Worm (Caenorhabditis elegans) whole organism, late embryonic: ENCODE results near the gene F08G12.1.

Source experiments
- C38D4.7 ChIP-seq: fragments of 200-800 bp; sonication (Bioruptor generic); optimal IDR thresholded peaks from 2 replicates; lab custom pipeline; 2018; ENCODE audit warnings: mild to moderate bottlenecking, missing genetic modification characterization, moderate library complexity, missing compliant biosample characterization
- K09A11.1 ChIP-seq: sonication (generic microtip); optimal IDR thresholded peaks from 2 replicates; lab custom pipeline; 2017; ENCODE audit warnings: antibody characterized with exemption, mild to moderate bottlenecking, missing genetic modification characterization, missing compliant biosample characterization; ENCODE audit not compliant: insufficient read depth
- Y22D7AL.16 ChIP-seq: sonication (generic microtip); optimal IDR thresholded peaks from 2 replicates; lab custom pipeline; 2016; ENCODE audit warnings: missing genetic modification characterization, missing compliant biosample characterization
- ama-1 ChIP-seq: fragments of 150-350 bp; optimal IDR thresholded peaks from 2 replicates; lab custom pipeline; 2014
- ceh-24 ChIP-seq: sonication (generic microtip); optimal IDR thresholded peaks from 2 replicates; lab custom pipeline; 2016; ENCODE audit warnings: mild to moderate bottlenecking, missing genetic modification characterization, missing compliant biosample characterization
- ceh-30 ChIP-seq: fragments of 150-350 bp; optimal IDR thresholded peaks from 2 replicates; lab custom pipeline; 2014; ENCODE audit warnings: missing biosample characterization, missing genetic modification characterization
- ceh-31 ChIP-seq: sonication (generic microtip); optimal IDR thresholded peaks from 2 replicates; lab custom pipeline; 2016; ENCODE audit warnings: missing genetic modification characterization, missing compliant biosample characterization
- ceh-34 ChIP-seq: sonication (generic microtip); optimal IDR thresholded peaks from 2 replicates; lab custom pipeline; 2016; ENCODE audit warnings: mild to moderate bottlenecking, missing genetic modification characterization, missing compliant biosample characterization
- ceh-48 ChIP-seq: sonication (generic microtip); optimal IDR thresholded peaks from 2 replicates; lab custom pipeline; 2016; ENCODE audit warnings: missing genetic modification characterization, inconsistent platforms, missing compliant biosample characterization
- ceh-6 ChIP-seq: fragments of 200-800 bp; sonication (Bioruptor generic); optimal IDR thresholded peaks from 2 replicates; lab custom pipeline; 2018; ENCODE audit warnings: mild to moderate bottlenecking, missing genetic modification characterization, missing compliant biosample characterization
- che-1 ChIP-seq: sonication (generic microtip); optimal IDR thresholded peaks from 2 replicates; lab custom pipeline; 2016; ENCODE audit warnings: mild to moderate bottlenecking, missing genetic modification characterization, missing compliant biosample characterization
- dmd-4 ChIP-seq: sonication (generic microtip); optimal IDR thresholded peaks from 2 replicates; lab custom pipeline; 2016; ENCODE audit warnings: borderline replicate concordance, missing genetic modification characterization, missing compliant biosample characterization
- elt-2 ChIP-seq: sonication (generic microtip); optimal IDR thresholded peaks from 2 replicates; lab custom pipeline; 2016; ENCODE audit warnings: missing genetic modification reagents, missing genetic modification characterization, missing compliant biosample characterization
- ets-4 ChIP-seq: sonication (generic microtip); optimal IDR thresholded peaks from 2 replicates; lab custom pipeline; 2016; ENCODE audit warnings: missing genetic modification characterization, missing compliant biosample characterization
- fax-1 ChIP-seq: sonication (generic microtip); optimal IDR thresholded peaks from 2 replicates; lab custom pipeline; 2016; ENCODE audit warnings: missing genotype, missing genetic modification characterization, missing compliant biosample characterization
- fkh-10 ChIP-seq: fragments of 150-350 bp; optimal IDR thresholded peaks from 2 replicates; lab custom pipeline; 2014; ENCODE audit warnings: missing biosample characterization, missing genetic modification reagents, missing genetic modification characterization
- fkh-6 ChIP-seq: sonication (generic microtip); optimal IDR thresholded peaks from 2 replicates; lab custom pipeline; 2016; ENCODE audit warnings: missing genetic modification characterization, missing compliant biosample characterization
- hlh-13 ChIP-seq: fragments of 200-800 bp; sonication (Bioruptor generic); optimal IDR thresholded peaks from 2 replicates; lab custom pipeline; 2018; ENCODE audit warnings: mild to moderate bottlenecking, missing genetic modification characterization, missing compliant biosample characterization
- hlh-30 ChIP-seq: sonication (generic microtip); optimal IDR thresholded peaks from 2 replicates; lab custom pipeline; 2017; ENCODE audit warnings: antibody characterized with exemption, missing genetic modification characterization, missing compliant biosample characterization; ENCODE audit not compliant: insufficient read depth
- hlh-6 ChIP-seq: sonication (generic microtip); optimal IDR thresholded peaks from 2 replicates; lab custom pipeline; 2016; ENCODE audit warnings: missing genotype, missing genetic modification characterization, missing compliant biosample characterization
- lim-6 ChIP-seq: sonication (generic microtip); optimal IDR thresholded peaks from 2 replicates; lab custom pipeline; 2016; ENCODE audit warnings: missing genetic modification characterization, missing compliant biosample characterization
- lin-11 ChIP-seq: fragments of 200-800 bp; sonication (Bioruptor generic); optimal IDR thresholded peaks from 2 replicates; lab custom pipeline; 2018; ENCODE audit warnings: mild to moderate bottlenecking, missing genetic modification characterization, missing compliant biosample characterization
- odd-2 ChIP-seq: sonication (generic microtip); optimal IDR thresholded peaks from 2 replicates; lab custom pipeline; 2017; ENCODE audit warnings: antibody characterized with exemption, mild to moderate bottlenecking, missing genetic modification characterization, missing compliant biosample characterization
- pag-3 ChIP-seq: sonication (generic microtip); optimal IDR thresholded peaks from 2 replicates; lab custom pipeline; 2016; ENCODE audit warnings: missing compliant biosample characterization, missing genetic modification characterization, borderline replicate concordance
- pax-1 ChIP-seq: fragments of 150-350 bp; optimal IDR thresholded peaks from 2 replicates; lab custom pipeline; 2014; ENCODE audit warnings: missing biosample characterization, missing genetic modification characterization
- pha-2 ChIP-seq: sonication (generic microtip); optimal IDR thresholded peaks from 2 replicates; lab custom pipeline; 2017; ENCODE audit warnings: mild to moderate bottlenecking, missing genetic modification characterization, missing compliant biosample characterization
- pros-1 ChIP-seq: fragments of 150-350 bp; optimal IDR thresholded peaks from 2 replicates; lab custom pipeline; 2014; ENCODE audit warnings: missing biosample characterization, missing genetic modification reagents, missing genetic modification characterization
- ref-2 ChIP-seq: sonication (generic microtip); optimal IDR thresholded peaks from 2 replicates; lab custom pipeline; 2016; ENCODE audit warnings: missing genetic modification characterization, missing compliant biosample characterization
- sdc-2 ChIP-seq: sonication (generic microtip); optimal IDR thresholded peaks from 2 replicates; lab custom pipeline; 2016; ENCODE audit warnings: missing genotype, missing genetic modification characterization, missing compliant biosample characterization
- tbx-2 ChIP-seq: sonication (generic microtip); optimal IDR thresholded peaks from 2 replicates; lab custom pipeline; 2016; ENCODE audit warnings: missing genetic modification characterization, missing compliant biosample characterization
- unc-86 ChIP-seq: sonication (generic microtip); optimal IDR thresholded peaks from 2 replicates; lab custom pipeline; 2016; ENCODE audit warnings: missing genetic modification characterization, missing compliant biosample characterization

The F08G12.1 gene

ce11 chrX:11299642-11300307, 5.9 kb downstream of the F08G12.1 start, which contains the start of the genes snrp-40.1 and F08G12.3 (continued):
- TF ChIP-seq odd-2 (tag; lab: Kevin White, UChicago), result no peak
- no peak for TF ChIP-seq ama-1 (lab: Kevin White, UChicago)
- TF ChIP-seq hlh-30 (tag; lab: Kevin White, UChicago), result peak; percentile 65

DNA sequence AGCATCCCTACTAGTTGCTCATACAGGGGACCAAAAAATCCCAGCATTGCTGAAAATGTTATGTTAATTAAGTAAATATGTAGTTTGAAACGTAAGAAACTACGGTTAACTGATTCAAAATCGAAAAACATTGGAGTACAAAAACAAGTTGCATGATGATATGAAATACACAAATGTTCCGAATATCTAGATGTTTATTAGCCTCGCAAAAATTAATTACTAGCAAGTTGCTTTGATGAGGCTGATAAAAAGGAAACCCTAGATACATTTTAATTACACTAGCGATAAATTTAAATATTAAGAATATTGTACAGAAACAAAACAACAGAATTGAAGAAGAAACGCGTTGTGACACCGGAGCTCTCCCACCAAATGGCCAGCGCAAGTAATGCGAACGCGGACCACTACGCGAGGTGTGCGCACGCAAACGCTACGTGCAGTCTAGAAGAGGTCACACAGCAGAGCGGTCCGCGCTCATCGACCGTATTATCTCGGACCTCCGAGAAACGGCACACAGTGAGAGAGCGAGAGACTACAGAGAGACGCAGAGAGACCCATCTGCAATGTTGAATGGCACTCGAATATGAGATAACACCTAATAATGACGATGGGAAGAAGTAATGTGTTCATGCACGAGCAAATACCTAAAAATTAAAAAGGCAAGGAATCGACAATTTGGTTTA, 8.8 kb downstream of the F08G12.1 start, which contains the start of gene inx-2:
Gene inx-2, minus strand, starts transcription at position 51 of the 683 bp plus-strand sequence.
- TF ChIP-seq ceh-6 (GFP tag; lab: Kevin White, UChicago) (no peak), pax-1 (tag; lab: Kevin White, UChicago) (peak; percentile 48), ceh-30 (tag; lab: Kevin White, UChicago) (no peak), ceh-31 (tag; lab: Kevin White, UChicago) (peak; percentile 36), hlh-30 (tag; lab: Kevin White, UChicago) (peak; percentile 36), tbx-2 (tag; lab: Kevin White, UChicago) (peak; percentile 63), sdc-2 (tag; lab: Kevin White, UChicago) (peak; percentile 50), lim-6 (tag; lab: Kevin White, UChicago) (no peak), ceh-34 (tag; lab: Kevin White, UChicago) (peak; percentile 19), pag-3 (tag; lab: Kevin White, UChicago) (no peak), elt-2 (peak; percentile 44), hlh-6 (no peak)

DNA sequence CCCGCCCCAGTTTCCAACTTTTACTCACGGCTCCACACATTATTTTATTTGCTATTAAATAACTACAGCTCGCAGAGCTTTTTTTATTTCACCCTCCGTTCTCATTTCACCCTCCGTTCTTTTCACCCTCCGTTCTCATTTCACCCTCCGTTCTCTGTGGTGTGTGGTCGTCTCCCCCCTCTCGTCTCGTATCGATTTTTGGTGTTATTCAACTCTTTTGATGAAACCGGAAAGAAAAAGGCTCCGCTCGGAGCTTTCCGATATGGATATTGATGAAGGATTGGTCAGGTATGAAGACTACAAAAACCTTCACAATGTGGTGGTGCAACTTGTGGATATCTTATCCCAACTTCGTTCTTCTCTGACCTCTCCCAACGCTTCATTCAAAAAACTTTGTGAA, 15.1 kb downstream of the F08G12.1 start:
- TF ChIP-seq ref-2 (tag; lab: Kevin White, UChicago) (no peak), ceh-48 (peak; percentile 72), fkh-10 (GFP tag; lab: Kevin White, UChicago) (no peak)

DNA sequence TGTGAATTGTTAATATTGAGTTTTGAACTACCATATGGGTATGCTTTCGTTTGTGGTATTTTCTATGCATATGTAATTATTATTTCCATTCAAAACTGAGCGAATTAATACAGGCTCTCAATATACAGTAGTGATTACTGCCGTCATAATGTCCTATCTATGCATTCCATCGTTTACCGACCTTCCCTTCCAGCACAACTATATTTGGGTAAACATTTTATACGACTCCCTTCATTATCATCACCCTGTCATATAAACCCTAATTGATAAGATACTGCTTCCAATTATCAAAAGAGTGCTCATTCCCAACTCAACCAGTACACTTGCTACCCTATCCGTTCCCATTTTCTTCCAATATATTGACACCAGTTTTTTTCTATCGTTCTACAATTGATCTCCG, 15.7 kb downstream of the F08G12.1 start:
- no peak for TF ChIP-seq pha-2 (tag; lab: Kevin White, UChicago)
- no peak for TF ChIP-seq che-1 (tag; lab: Kevin White, UChicago)
- no peak for TF ChIP-seq hlh-30 (tag; lab: Kevin White, UChicago)
- peak; percentile 77 for TF ChIP-seq elt-2
- TF ChIP-seq, all 69 proteins: peak for 1

ce11 chrX:11287617-11288016, 18.1 kb downstream of the F08G12.1 start, which contains the start of gene F38B2.4:
TSS of gene F38B2.4 (minus strand) at chrX:11287717.
- TF ChIP-seq unc-86 (tag; lab: Kevin White, UChicago) (no peak), fkh-6 (no peak), dmd-4 (tag; lab: Kevin White, UChicago) (no peak), fax-1 (no peak)

- TF ChIP-seq ceh-30 (tag; lab: Kevin White, UChicago) (no peak), Y22D7AL.16 (tag; lab: Kevin White, UChicago) (no peak), ama-1 (lab: Kevin White, UChicago) (no peak), pha-2 (tag; lab: Kevin White, UChicago) (no peak), unc-86 (tag; lab: Kevin White, UChicago) (no peak), lin-11 (no peak)
Measured at ce11 chrX:11286246-11286645, 19.4 kb downstream of the F08G12.1 start, which contains the start of gene F38B2.3. TSS of gene F38B2.3 (minus strand) at chrX:11286346.

DNA sequence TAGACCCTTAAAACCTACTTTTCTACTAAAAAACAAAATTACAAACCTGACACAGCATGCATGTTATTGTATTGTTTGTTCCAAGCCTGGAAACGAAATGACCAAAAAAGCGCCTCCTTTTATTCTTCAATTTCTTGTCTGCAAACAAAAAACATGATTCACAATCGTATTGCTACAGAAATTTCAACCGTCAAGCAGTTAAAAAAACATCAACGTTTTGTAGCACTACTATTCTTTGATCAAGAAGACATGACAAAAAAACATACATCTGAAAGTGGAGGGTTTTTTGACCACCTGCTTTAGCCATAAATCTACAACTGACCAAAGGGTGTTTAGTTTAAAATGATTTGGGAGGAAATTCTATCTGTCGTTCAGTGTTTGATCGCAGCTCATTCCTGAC, 24.5 kb downstream of the F08G12.1 start, which contains the start of gene F38B2.6:
Gene F38B2.6, minus strand, starts transcription at position 101 of the 400 bp plus-strand sequence.
- no peak for TF ChIP-seq odd-2 (tag; lab: Kevin White, UChicago)
- TF ChIP-seq ceh-34 (tag; lab: Kevin White, UChicago), result no peak
- TF ChIP-seq pros-1 (tag; lab: Kevin White, UChicago), result no peak
- TF ChIP-seq pag-3 (tag; lab: Kevin White, UChicago), result no peak
- no peak for TF ChIP-seq C38D4.7 (GFP tag; lab: Kevin White, UChicago)
- TF ChIP-seq ceh-31 (tag; lab: Kevin White, UChicago), result no peak
- TF ChIP-seq K09A11.1 (tag; lab: Kevin White, UChicago), result no peak
- TF ChIP-seq ceh-24 (tag; lab: Kevin White, UChicago), result no peak
- no peak for TF ChIP-seq ets-4 (tag; lab: Kevin White, UChicago)
- no peak for TF ChIP-seq ama-1 (lab: Kevin White, UChicago)
- no peak for TF ChIP-seq hlh-13 (GFP tag; lab: Kevin White, UChicago)
- TF ChIP-seq, all 69 proteins: peak for 0
